Worm (Caenorhabditis elegans) whole organism, young adult: ENCODE results near the gene rab-3.

ENCODE experiments used
- B0261.1 ChIP-seq: sonication (generic microtip); optimal IDR thresholded peaks from 2 replicates; lab custom pipeline; 2016; ENCODE audit warnings: mild to moderate bottlenecking, missing genetic modification characterization, moderate library complexity, missing compliant biosample characterization
- C17E4.6 ChIP-seq: fragments of 200-800 bp; sonication (Bioruptor generic); IDR thresholded peaks from 2 replicates; pipeline ENCODE4 v1.3.6; 2022; ENCODE audit warnings: missing genetic modification reagents, missing genetic modification characterization, missing compliant biosample characterization
- D2030.7 ChIP-seq: fragments of 200-800 bp; sonication (Bioruptor generic); IDR thresholded peaks from 2 replicates; pipeline ENCODE4 v1.3.6; 2022; ENCODE audit warnings: missing genetic modification reagents, missing genetic modification characterization, missing compliant biosample characterization
- F10E7.11 ChIP-seq: sonication (generic microtip); optimal IDR thresholded peaks from 2 replicates; lab custom pipeline; 2017; ENCODE audit warnings: mild to moderate bottlenecking, missing genetic modification characterization, moderate library complexity, missing compliant biosample characterization
- F23B12.7 ChIP-seq: sonication (generic microtip); optimal IDR thresholded peaks from 2 replicates; lab custom pipeline; 2017; ENCODE audit warnings: missing genetic modification characterization, mild to moderate bottlenecking, missing compliant biosample characterization, antibody characterized with exemption, moderate library complexity; ENCODE audit not compliant: insufficient read depth
- F37B4.10 ChIP-seq: fragments of 200-800 bp; sonication (Bioruptor generic); IDR thresholded peaks from 2 replicates; pipeline ENCODE4 v1.3.6; 2022; ENCODE audit warnings: missing genetic modification characterization, missing compliant biosample characterization
- F39B2.1 ChIP-seq: fragments of 200-800 bp; sonication (Bioruptor generic); IDR thresholded peaks from 2 replicates; pipeline ENCODE4 v1.3.6; 2022; ENCODE audit warnings: missing genetic modification reagents, missing genetic modification characterization, missing compliant biosample characterization
- F57A8.1 ChIP-seq: fragments of 200-800 bp; sonication (Bioruptor generic); optimal IDR thresholded peaks from 2 replicates; lab custom pipeline; 2018; ENCODE audit warnings: mild to moderate bottlenecking, missing genetic modification characterization, moderate library complexity, missing compliant biosample characterization
- K11D2.4 ChIP-seq: fragments of 200-800 bp; sonication (Bioruptor generic); IDR thresholded peaks from 2 replicates; pipeline ENCODE4 v1.3.6; 2022; ENCODE audit warnings: missing genetic modification reagents, missing genetic modification characterization, missing compliant biosample characterization
- T26A5.8 ChIP-seq: sonication (generic microtip); optimal IDR thresholded peaks from 2 replicates; lab custom pipeline; 2016; ENCODE audit warnings: missing genetic modification characterization, missing compliant biosample characterization
- Y53F4B.3 ChIP-seq: fragments of 200-800 bp; sonication (Bioruptor generic); IDR thresholded peaks from 2 replicates; pipeline ENCODE4 v1.3.6; 2022; ENCODE audit warnings: missing genetic modification reagents, missing genetic modification characterization, missing compliant biosample characterization
- Y95B8A.8 ChIP-seq: fragments of 200-800 bp; sonication (Bioruptor generic); IDR thresholded peaks from 2 replicates; pipeline ENCODE4 v1.3.6; 2022; ENCODE audit warnings: missing genetic modification reagents, missing genetic modification characterization, missing compliant biosample characterization
- aptf-2 ChIP-seq: fragments of 200-800 bp; sonication (Bioruptor generic); conservative IDR thresholded peaks from 2 replicates; pipeline ENCODE4 v1.3.6; 2022; ENCODE audit warnings: missing genetic modification reagents, missing genetic modification characterization, missing compliant biosample characterization
- aptf-3 ChIP-seq: fragments of 200-800 bp; sonication (Bioruptor generic); IDR thresholded peaks from 2 replicates; pipeline ENCODE4 v1.3.6; 2022; ENCODE audit warnings: missing genetic modification characterization, missing compliant biosample characterization
- atf-7 ChIP-seq: sonication (generic microtip); optimal IDR thresholded peaks from 2 replicates; lab custom pipeline; 2017; ENCODE audit warnings: mild to moderate bottlenecking, missing genetic modification characterization, missing compliant biosample characterization
- attf-5 ChIP-seq: fragments of 200-800 bp; sonication (Bioruptor generic); optimal IDR thresholded peaks from 2 replicates; lab custom pipeline; 2018; ENCODE audit warnings: mild to moderate bottlenecking, missing genetic modification characterization, missing compliant biosample characterization
- bed-2 ChIP-seq: fragments of 200-800 bp; sonication (Bioruptor generic); IDR thresholded peaks from 2 replicates; pipeline ENCODE4 v1.3.6; 2022; ENCODE audit warnings: missing genetic modification reagents, missing genetic modification characterization, missing compliant biosample characterization
- ccch-3 ChIP-seq: fragments of 200-800 bp; sonication (Bioruptor generic); optimal IDR thresholded peaks from 2 replicates; lab custom pipeline; 2018; ENCODE audit warnings: mild to moderate bottlenecking, missing genetic modification characterization, missing compliant biosample characterization
- cebp-1 ChIP-seq, 2 experiments: fragments of 200-800 bp in 1 of 2; sonication (Bioruptor generic) in 1 of 2; sonication (generic microtip) in 1 of 2; IDR thresholded peaks in 1 of 2; optimal IDR thresholded peaks in 1 of 2; 2 replicates each; pipeline versions ENCODE4 v1.3.6 to Lab custom; 2017 to 2022; ENCODE audit warnings: missing compliant biosample characterization in 2 of 2, missing genetic modification characterization in 2 of 2, mild to moderate bottlenecking in 1 of 2, missing genetic modification reagents in 1 of 2, moderate library complexity in 1 of 2
- cebp-2 ChIP-seq: fragments of 200-800 bp; sonication (Bioruptor generic); IDR thresholded peaks from 2 replicates; pipeline ENCODE4 v1.3.6; 2022; ENCODE audit warnings: missing genetic modification characterization, missing compliant biosample characterization
- ceh-27 ChIP-seq: fragments of 200-800 bp; sonication (Bioruptor generic); optimal IDR thresholded peaks from 2 replicates; lab custom pipeline; 2018; ENCODE audit warnings: mild to moderate bottlenecking, missing genetic modification characterization, moderate library complexity, missing compliant biosample characterization
- ceh-40 ChIP-seq: fragments of 200-800 bp; sonication (Bioruptor generic); IDR thresholded peaks from 2 replicates; pipeline ENCODE4 v1.3.6; 2022; ENCODE audit warnings: missing genetic modification characterization, missing compliant biosample characterization
- ceh-79 ChIP-seq: sonication (generic microtip); optimal IDR thresholded peaks from 2 replicates; lab custom pipeline; 2017; ENCODE audit warnings: mild to moderate bottlenecking, missing genetic modification characterization, missing compliant biosample characterization
- ceh-91 ChIP-seq: fragments of 200-800 bp; sonication (Bioruptor generic); IDR thresholded peaks from 2 replicates; pipeline ENCODE4 v1.3.6; 2022; ENCODE audit warnings: missing genetic modification reagents, missing genetic modification characterization, missing compliant biosample characterization
- die-1 ChIP-seq: sonication (generic microtip); optimal IDR thresholded peaks from 2 replicates; lab custom pipeline; 2016; ENCODE audit warnings: missing genotype, mild to moderate bottlenecking, missing genetic modification characterization, missing compliant biosample characterization
- egl-44 ChIP-seq: fragments of 200-800 bp; sonication (Bioruptor generic); IDR thresholded peaks from 2 replicates; pipeline ENCODE4 v1.3.6; 2022; ENCODE audit warnings: missing genetic modification reagents, missing genetic modification characterization, missing compliant biosample characterization
- fkh-3 ChIP-seq: sonication (generic microtip); optimal IDR thresholded peaks from 2 replicates; lab custom pipeline; 2016; ENCODE audit warnings: mild to moderate bottlenecking, missing genetic modification characterization, missing compliant biosample characterization
- hmg-20 ChIP-seq: fragments of 200-800 bp; sonication (Bioruptor generic); IDR thresholded peaks from 2 replicates; pipeline ENCODE4 v1.3.6; 2022; ENCODE audit warnings: missing genetic modification reagents, missing genetic modification characterization, missing compliant biosample characterization
- hrde-1 ChIP-seq: sonication (generic microtip); optimal IDR thresholded peaks from 2 replicates; lab custom pipeline; 2016; ENCODE audit warnings: missing genetic modification characterization, mild to moderate bottlenecking, missing compliant biosample characterization, moderate library complexity, missing genotype, missing genetic modification reagents, borderline replicate concordance
- lin-35 ChIP-seq, 3 experiments: fragments of 150-350 bp in 2 of 3; sonication (generic microtip) in 1 of 3; optimal IDR thresholded peaks; 2 replicates each; lab custom pipeline; 2014 to 2018; ENCODE audit warnings: missing biosample characterization in 3 of 3, missing genetic modification characterization in 3 of 3, missing genetic modification reagents in 3 of 3
- lir-1 ChIP-seq: fragments of 200-800 bp; sonication (Bioruptor generic); conservative IDR thresholded peaks from 2 replicates; pipeline ENCODE4 v1.3.6; 2022; ENCODE audit warnings: missing genetic modification reagents, missing genetic modification characterization, missing compliant biosample characterization
- lsl-1 ChIP-seq: fragments of 200-800 bp; sonication (Bioruptor generic); optimal IDR thresholded peaks from 2 replicates; lab custom pipeline; 2018; ENCODE audit warnings: mild to moderate bottlenecking, missing genetic modification characterization, moderate library complexity, missing compliant biosample characterization
- madf-6 ChIP-seq: fragments of 200-800 bp; sonication (Bioruptor generic); IDR thresholded peaks from 2 replicates; pipeline ENCODE4 v1.3.6; 2022; ENCODE audit warnings: missing genetic modification reagents, missing genetic modification characterization, missing compliant biosample characterization
- nhr-179 ChIP-seq: sonication (generic microtip); optimal IDR thresholded peaks from 2 replicates; lab custom pipeline; 2016; ENCODE audit warnings: mild to moderate bottlenecking, missing genetic modification characterization, missing compliant biosample characterization
- nhr-90 ChIP-seq: sonication (generic microtip); optimal IDR thresholded peaks from 2 replicates; lab custom pipeline; 2016; ENCODE audit warnings: missing genotype, mild to moderate bottlenecking, missing genetic modification characterization, missing compliant biosample characterization
- pbrm-1 ChIP-seq: fragments of 200-800 bp; sonication (Bioruptor generic); IDR thresholded peaks from 2 replicates; pipeline ENCODE4 v1.3.6; 2022; ENCODE audit warnings: missing genetic modification reagents, missing genetic modification characterization, missing compliant biosample characterization
- pha-4 ChIP-seq: fragments of 150-350 bp; sonication (generic microtip); optimal IDR thresholded peaks from 2 replicates; lab custom pipeline; 2014; ENCODE audit warnings: missing biosample characterization, missing genetic modification reagents, missing genetic modification characterization
- repo-1 ChIP-seq: sonication (generic microtip); optimal IDR thresholded peaks from 2 replicates; lab custom pipeline; 2017; ENCODE audit warnings: mild to moderate bottlenecking, missing genetic modification characterization, missing compliant biosample characterization
- sdz-38 ChIP-seq: sonication (generic microtip); optimal IDR thresholded peaks from 2 replicates; lab custom pipeline; 2016; ENCODE audit warnings: missing genotype, missing genetic modification characterization, missing compliant biosample characterization
- snpc-1.1 ChIP-seq: sonication (generic microtip); optimal IDR thresholded peaks from 2 replicates; lab custom pipeline; 2017; ENCODE audit warnings: missing genetic modification characterization, mild to moderate bottlenecking, missing compliant biosample characterization, antibody characterized with exemption, moderate library complexity, missing genotype, missing genetic modification reagents; ENCODE audit not compliant: insufficient read depth
- snpc-3.4 ChIP-seq: sonication (generic microtip); optimal IDR thresholded peaks from 2 replicates; lab custom pipeline; 2017; ENCODE audit warnings: missing genetic modification characterization, mild to moderate bottlenecking, missing compliant biosample characterization, antibody characterized with exemption, moderate library complexity, missing genotype, missing genetic modification reagents
- sptf-2 ChIP-seq: fragments of 200-800 bp; sonication (Bioruptor generic); optimal IDR thresholded peaks from 2 replicates; lab custom pipeline; 2018; ENCODE audit warnings: mild to moderate bottlenecking, missing genetic modification characterization, missing compliant biosample characterization
- tbp1 ChIP-seq: fragments of 200-800 bp; sonication (Bioruptor generic); optimal IDR thresholded peaks from 2 replicates; lab custom pipeline; 2018; ENCODE audit warnings: mild to moderate bottlenecking, missing genetic modification characterization, missing compliant biosample characterization
- unc-62 ChIP-seq: fragments of 150-350 bp; optimal IDR thresholded peaks from 2 replicates; lab custom pipeline; 2014; ENCODE audit warnings: missing biosample characterization, missing genetic modification reagents, missing genetic modification characterization
- xnd-1 ChIP-seq: sonication (generic microtip); optimal IDR thresholded peaks from 2 replicates; lab custom pipeline; 2016; ENCODE audit warnings: missing genotype, missing genetic modification reagents, missing genetic modification characterization, missing compliant biosample characterization
- zim-3 ChIP-seq: sonication (generic microtip); optimal IDR thresholded peaks from 2 replicates; lab custom pipeline; 2017; ENCODE audit warnings: mild to moderate bottlenecking, missing genetic modification characterization, moderate library complexity, missing compliant biosample characterization
- ztf-26 ChIP-seq: sonication (generic microtip); optimal IDR thresholded peaks from 2 replicates; lab custom pipeline; 2017; ENCODE audit warnings: missing genetic modification characterization, missing compliant biosample characterization
- ztf-28 ChIP-seq: fragments of 200-800 bp; sonication (Bioruptor generic); IDR thresholded peaks from 2 replicates; pipeline ENCODE4 v1.3.6; 2022; ENCODE audit warnings: missing genetic modification reagents, missing genetic modification characterization, missing compliant biosample characterization
- ztf-3 ChIP-seq: fragments of 200-800 bp; sonication (Bioruptor generic); optimal IDR thresholded peaks from 2 replicates; lab custom pipeline; 2018; ENCODE audit warnings: mild to moderate bottlenecking, missing genetic modification characterization, missing compliant biosample characterization

rab-3 gene

ce11 chrII:5701485-5701884 lies 26.2 kb downstream of the rab-3 start (continued):
- TF ChIP-seq aptf-2 (no peak), nhr-179 (tag; lab: Kevin White, UChicago) (no peak), sdz-38 (no peak), tbp1 (GFP tag; lab: Kevin White, UChicago) (peak; percentile 78), pha-4 (tag; lab: Kevin White, UChicago) (no peak), F37B4.10 (no peak), snpc-3.4 (tag; lab: Kevin White, UChicago) (peak; percentile 92), F23B12.7 (tag; lab: Kevin White, UChicago) (peak; percentile 39), B0261.1 (tag; lab: Kevin White, UChicago) (no peak), ceh-91 (GFP tag; lab: Robert Waterston, UW) (no peak), unc-62 (GFP tag; lab: Kevin White, UChicago) (no peak), lsl-1 (peak; percentile 59), hrde-1 (tag; lab: Kevin White, UChicago) (no peak), lin-35 (GFP tag; optimal IDR thresholded peaks at IDR 0.05; lab: Kevin White, UChicago) (peak in 1 of 3 experiments; percentile 15), F57A8.1 (GFP tag; lab: Kevin White, UChicago) (no peak), snpc-1.1 (peak; percentile 98), atf-7 (tag; lab: Kevin White, UChicago) (peak; percentile 6), ztf-26 (no peak), aptf-3 (GFP tag; lab: Robert Waterston, UW) (no peak), ceh-40 (no peak), madf-6 (GFP tag; lab: Robert Waterston, UW) (peak; percentile 63), T26A5.8 (tag; lab: Kevin White, UChicago) (no peak), D2030.7 (peak; percentile 81), Y53F4B.3 (no peak), fkh-3 (tag; lab: Kevin White, UChicago) (no peak), nhr-90 (tag; lab: Kevin White, UChicago) (no peak), ztf-28 (no peak), K11D2.4 (GFP tag; lab: Robert Waterston, UW) (no peak), hmg-20 (GFP tag; lab: Robert Waterston, UW) (peak; percentile 66), attf-5 (no peak), bed-2 (GFP tag; lab: Robert Waterston, UW) (no peak), zim-3 (tag; lab: Kevin White, UChicago) (no peak), die-1 (tag; lab: Kevin White, UChicago) (no peak), cebp-1 (GFP tag; IDR thresholded peaks at IDR 0.05; lab: Robert Waterston, UW) (no peak), cebp-1 (tag; optimal IDR thresholded peaks at IDR 0.05; lab: Kevin White, UChicago) (peak; percentile 50), lir-1 (no peak), C17E4.6 (GFP tag; lab: Robert Waterston, UW) (no peak; the same call in 1 of the 2 replicates), sptf-2 (GFP tag; lab: Kevin White, UChicago) (no peak), egl-44 (GFP tag; lab: Robert Waterston, UW) (no peak), cebp-2 (GFP tag; lab: Robert Waterston, UW) (no peak), ccch-3 (no peak), ceh-79 (tag; lab: Kevin White, UChicago) (no peak), Y95B8A.8 (GFP tag; lab: Robert Waterston, UW) (no peak), ztf-3 (GFP tag; lab: Kevin White, UChicago) (no peak), ceh-27 (peak; percentile 9), xnd-1 (tag; lab: Kevin White, UChicago) (peak; percentile 32), F10E7.11 (tag; lab: Kevin White, UChicago) (no peak), F39B2.1 (GFP tag; lab: Robert Waterston, UW) (no peak), repo-1 (tag; lab: Kevin White, UChicago) (peak; percentile 71), pbrm-1 (GFP tag; lab: Robert Waterston, UW) (peak; percentile 96)
